Worm (Caenorhabditis elegans): ENCODE measurements around the gene C02F5.14.

- TF ChIP-seq C34B4.2 (tag; optimal IDR thresholded peaks at IDR 0.05): no peak
- no peak for TF ChIP-seq nhr-90 (tag; optimal IDR thresholded peaks at IDR 0.05; ENCODE audit: poor library complexity)
- no peak for TF ChIP-seq ceh-90 (tag; optimal IDR thresholded peaks at IDR 0.05)
These were observed 44.8 kb downstream of the C02F5.14 start, which contains the start of gene C50C3.19 for ce11 chrIII:8190505-8190904.

All from whole organism, L1 larva.